Comparison of ENCODE assay signal across 5 fruit fly cellular contexts in genomic region chr2L:20416754-20417563, dm6.
TF ChIP-seq lines count a peak whose summit lies in the region.

CG10949 (minus strand) TSS chr2L:20416918.
Arpc2 (plus strand) TSS chr2L:20417057.

TF ChIP-seq in whole organism, adult, 20 proteins besides CTCF, POLR2A, EP300 and RAD21 (continued from another document):
- TF ChIP-seq cnc (optimal IDR thresholded peaks at IDR 0.05; lab: Kevin White, UChicago) = no peak
- TF ChIP-seq CG7045 (GFP tag; optimal IDR thresholded peaks at IDR 0.05; lab: Kevin White, UChicago) = no peak

TF ChIP-seq in whole organism, embryonic, 481 proteins besides CTCF, POLR2A, EP300 and RAD21 (continued from another document and continues in another):
- TF ChIP-seq Mrtf (GFP tag; IDR thresholded peaks at IDR 0.05; lab: Robert Waterston, UW) (no peak), B-H2 (GFP tag; optimal IDR thresholded peaks at IDR 0.05; lab: Kevin White, UChicago) (peak; percentile 61), Neu2 (GFP tag; optimal IDR thresholded peaks at IDR 0.05; lab: Kevin White, UChicago; ENCODE audit: borderline replicate concordance) (no peak), Dek (tag; optimal IDR thresholded peaks at IDR 0.05; lab: Kevin White, UChicago) (peak; percentile 69), nerfin-2 (GFP tag; IDR thresholded peaks at IDR 0.05; lab: Robert Waterston, UW; ENCODE audit: partially characterized antibody) (peak; percentile 44; the same call in 1 of the 2 replicates), sd (tag; optimal IDR thresholded peaks at IDR 0.05; lab: Kevin White, UChicago) (peak; percentile 84), CG7745 (tag; optimal IDR thresholded peaks at IDR 0.05; lab: Kevin White, UChicago) (no peak), disco-r (GFP tag; optimal IDR thresholded peaks at IDR 0.05; lab: Kevin White, UChicago) (no peak), pan (optimal IDR thresholded peaks at IDR 0.05; lab: Kevin White, UChicago) (no peak), pan (GFP tag; optimal IDR thresholded peaks at IDR 0.05 in 1 of 2, IDR thresholded peaks at IDR 0.05 in 1 of 2) (peak in 1 of 2 experiments; percentile 35), Dref (GFP tag; IDR thresholded peaks at IDR 0.05; lab: Robert Waterston, UW) (peak; percentile 72), Aef1 (GFP tag; IDR thresholded peaks at IDR 0.05; lab: Robert Waterston, UW) (0 out of 3 replicates have a peak, but pooled peaks have one; percentile 10), BtbVII (GFP tag; optimal IDR thresholded peaks at IDR 0.05; lab: Kevin White, UChicago) (no peak), Pdp1 (GFP tag; optimal IDR thresholded peaks at IDR 0.05; lab: Kevin White, UChicago) (no peak), her (GFP tag; optimal IDR thresholded peaks at IDR 0.05; lab: Kevin White, UChicago) (no peak), CG12769 (tag; optimal IDR thresholded peaks at IDR 0.05; lab: Kevin White, UChicago) (no peak), wek (GFP tag; optimal IDR thresholded peaks at IDR 0.05; lab: Kevin White, UChicago) (no peak), CG9797 (GFP tag; optimal IDR thresholded peaks at IDR 0.05; lab: Kevin White, UChicago) (peak; percentile 30), Oli (tag; optimal IDR thresholded peaks at IDR 0.05; lab: Kevin White, UChicago) (peak; percentile 39), CG13894 (tag; optimal IDR thresholded peaks at IDR 0.05; lab: Kevin White, UChicago) (peak; percentile 27), Jarid2 (GFP tag; optimal IDR thresholded peaks at IDR 0.05; lab: Kevin White, UChicago) (no peak), mam (GFP tag; optimal IDR thresholded peaks at IDR 0.05; lab: Kevin White, UChicago) (no peak), CG8089 (GFP tag; optimal IDR thresholded peaks at IDR 0.05; lab: Kevin White, UChicago) (no peak), CG4360 (GFP tag; IDR thresholded peaks at IDR 0.05; lab: Robert Waterston, UW) (0 out of 2 replicates have a peak, but pooled peaks have one; percentile 26), az2 (GFP tag; optimal IDR thresholded peaks at IDR 0.05; lab: Kevin White, UChicago) (peak; percentile 52), gro (GFP tag; optimal IDR thresholded peaks at IDR 0.05; lab: Kevin White, UChicago) (no peak), CG3847 (GFP tag; IDR thresholded peaks at IDR 0.05; lab: Robert Waterston, UW) (peak; percentile 83), CG4424 (GFP tag; optimal IDR thresholded peaks at IDR 0.05; lab: Kevin White, UChicago) (peak; percentile 33), CG5180 (GFP tag; optimal IDR thresholded peaks at IDR 0.05; lab: Kevin White, UChicago) (no peak), CG11723 (GFP tag; optimal IDR thresholded peaks at IDR 0.05; lab: Kevin White, UChicago) (no peak), jing (GFP tag; optimal IDR thresholded peaks at IDR 0.05; lab: Kevin White, UChicago) (no peak), CG7372 (GFP tag; IDR thresholded peaks at IDR 0.05; lab: Robert Waterston, UW) (peak; percentile 64)

TF ChIP-seq in whole organism, prepupa, 60 proteins besides CTCF, POLR2A, EP300 and RAD21 (continued from another document and continues in another):
- TF ChIP-seq Sox102F (GFP tag; optimal IDR thresholded peaks at IDR 0.05; lab: Kevin White, UChicago) = no peak
- TF ChIP-seq Sox15 (GFP tag; optimal IDR thresholded peaks at IDR 0.05; lab: Kevin White, UChicago) = no peak
- TF ChIP-seq CG4318 (GFP tag; optimal IDR thresholded peaks at IDR 0.05; lab: Kevin White, UChicago) = peak; percentile 34
- peak; percentile 16; the same call in 1 of the 2 replicates for TF ChIP-seq CG15336 (GFP tag; IDR thresholded peaks at IDR 0.05; lab: Robert Waterston, UW)
- peak in 1 of 2 experiments; percentile 20 for TF ChIP-seq salr (GFP tag; optimal IDR thresholded peaks at IDR 0.05; lab: Kevin White, UChicago)
- no peak for TF ChIP-seq ss (GFP tag; optimal IDR thresholded peaks at IDR 0.05; lab: Kevin White, UChicago)
- peak; percentile 33 for TF ChIP-seq esn (GFP tag; optimal IDR thresholded peaks at IDR 0.05; lab: Kevin White, UChicago)
- peak; percentile 25 for TF ChIP-seq CG6792 (GFP tag; optimal IDR thresholded peaks at IDR 0.05; lab: Kevin White, UChicago)
- peak; percentile 71 for TF ChIP-seq CG32006 (GFP tag; optimal IDR thresholded peaks at IDR 0.05; lab: Kevin White, UChicago)
- TF ChIP-seq CG31627 (GFP tag; optimal IDR thresholded peaks at IDR 0.05; lab: Kevin White, UChicago) = peak; percentile 5
- TF ChIP-seq CG6854 (GFP tag; optimal IDR thresholded peaks at IDR 0.05; lab: Kevin White, UChicago) = no peak
- TF ChIP-seq svp (GFP tag; lab: Kevin White, UChicago) = no peak
- no peak for TF ChIP-seq CG11762 (GFP tag; optimal IDR thresholded peaks at IDR 0.05; lab: Kevin White, UChicago; ENCODE audit: insufficient read depth)
- peak; percentile 74 for TF ChIP-seq CG10631 (GFP tag; optimal IDR thresholded peaks at IDR 0.05; lab: Kevin White, UChicago)
- no peak for TF ChIP-seq spab (GFP tag; optimal IDR thresholded peaks at IDR 0.05; lab: Kevin White, UChicago)
- peak; percentile 43 for TF ChIP-seq Ets96B (tag; optimal IDR thresholded peaks at IDR 0.05; lab: Kevin White, UChicago)
- peak; percentile 55; the same call in 1 of the 2 replicates for TF ChIP-seq CG11294 (GFP tag; IDR thresholded peaks at IDR 0.05; lab: Robert Waterston, UW)
- no peak for TF ChIP-seq vri (GFP tag; optimal IDR thresholded peaks at IDR 0.05; lab: Kevin White, UChicago)
- TF ChIP-seq eg (GFP tag; IDR thresholded peaks at IDR 0.05; lab: Robert Waterston, UW) = peak; percentile 58
- TF ChIP-seq Hr38 (GFP tag; optimal IDR thresholded peaks at IDR 0.05; lab: Kevin White, UChicago) = no peak
- no peak for TF ChIP-seq CG6808 (GFP tag; optimal IDR thresholded peaks at IDR 0.05; lab: Kevin White, UChicago)
- TF ChIP-seq Eip75B (GFP tag; optimal IDR thresholded peaks at IDR 0.05; lab: Kevin White, UChicago) = no peak
- TF ChIP-seq Blimp-1 (GFP tag; optimal IDR thresholded peaks at IDR 0.05; lab: Kevin White, UChicago) = no peak
- peak; percentile 11 for TF ChIP-seq CG10669 (GFP tag; optimal IDR thresholded peaks at IDR 0.05; lab: Kevin White, UChicago)
- peak; percentile 38 for TF ChIP-seq acj6 (GFP tag; optimal IDR thresholded peaks at IDR 0.05; lab: Kevin White, UChicago)
- peak; percentile 29 for TF ChIP-seq lz (GFP tag; optimal IDR thresholded peaks at IDR 0.05; lab: Kevin White, UChicago)
- TF ChIP-seq Smox (GFP tag; optimal IDR thresholded peaks at IDR 0.05; lab: Kevin White, UChicago) = peak; percentile 20
- no peak for TF ChIP-seq CG3919 (GFP tag; optimal IDR thresholded peaks at IDR 0.05; lab: Kevin White, UChicago)
- TF ChIP-seq CG8119 (GFP tag; IDR thresholded peaks at IDR 0.05; lab: Robert Waterston, UW) = 0 out of 3 replicates have a peak, but pooled peaks have one; percentile 35
- TF ChIP-seq fd85E (GFP tag; optimal IDR thresholded peaks at IDR 0.05; lab: Kevin White, UChicago) = no peak
- no peak for TF ChIP-seq CG1621 (tag; optimal IDR thresholded peaks at IDR 0.05; lab: Kevin White, UChicago)
- TF ChIP-seq CG6163 (GFP tag; IDR thresholded peaks at IDR 0.05; lab: Robert Waterston, UW) = no peak
- TF ChIP-seq Ets21C (GFP tag; optimal IDR thresholded peaks at IDR 0.05; lab: Kevin White, UChicago) = no peak
- TF ChIP-seq CG6276 (GFP tag; optimal IDR thresholded peaks at IDR 0.05; lab: Kevin White, UChicago) = no peak

TF ChIP-seq in whole organism, pupa, 21 proteins besides CTCF, POLR2A, EP300 and RAD21 (continued from another document):
- no peak for TF ChIP-seq Pif1A (GFP tag; optimal IDR thresholded peaks at IDR 0.05; lab: Kevin White, UChicago)
TF ChIP-seq in whole organism, pupa: peak in this region for 13.

TF ChIP-seq in whole organism, wandering third instar larva, 38 proteins besides CTCF, POLR2A, EP300 and RAD21 (continued from another document):
- TF ChIP-seq dsf (GFP tag; optimal IDR thresholded peaks at IDR 0.05; lab: Kevin White, UChicago; ENCODE audit: borderline replicate concordance) (peak; percentile 38), Hr78 (GFP tag; optimal IDR thresholded peaks at IDR 0.05; lab: Kevin White, UChicago) (no peak), dmrt93B (GFP tag; optimal IDR thresholded peaks at IDR 0.05; lab: Kevin White, UChicago) (peak; percentile 46), woc (GFP tag; optimal IDR thresholded peaks at IDR 0.05; lab: Kevin White, UChicago) (no peak), h (GFP tag; optimal IDR thresholded peaks at IDR 0.05; lab: Kevin White, UChicago) (peak; percentile 13), sv (GFP tag; optimal IDR thresholded peaks at IDR 0.05; lab: Kevin White, UChicago) (no peak), Dif (GFP tag; optimal IDR thresholded peaks at IDR 0.05; lab: Kevin White, UChicago; ENCODE audit: partially characterized antibody) (peak; percentile 80), Hnf4 (GFP tag; optimal IDR thresholded peaks at IDR 0.05; lab: Kevin White, UChicago) (peak; percentile 34)
